Fruit fly (Drosophila melanogaster): Measurements from ENCODE around the gene Mob2.

The Mob2 gene

dm6 chr3L:11587720-11588580, 25.9 kb upstream of the Mob2 start, which contains the start of gene rt (continued):
- no peak for TF ChIP-seq zf30C (GFP tag; optimal IDR thresholded peaks at IDR 0.05)
- TF ChIP-seq Kr (GFP tag; optimal IDR thresholded peaks at IDR 0.05), result no peak
- peak; percentile 5 for TF ChIP-seq jing (GFP tag; optimal IDR thresholded peaks at IDR 0.05)
- peak; percentile 41 for TF ChIP-seq PHDP (tag; optimal IDR thresholded peaks at IDR 0.05)
- no peak for TF ChIP-seq CG6854 (GFP tag; optimal IDR thresholded peaks at IDR 0.05)
- TF ChIP-seq CG32532 (GFP tag; IDR thresholded peaks at IDR 0.05), result peak; percentile 32; the same call in 1 of the 2 replicates
- peak; percentile 37; the same call in 1 of the 2 replicates for TF ChIP-seq aop (GFP tag; IDR thresholded peaks at IDR 0.05)
- TF ChIP-seq CG4730 (GFP tag; IDR thresholded peaks at IDR 0.05), result no peak
- no peak for TF ChIP-seq fu2 (GFP tag; optimal IDR thresholded peaks at IDR 0.05)
- TF ChIP-seq ssp (GFP tag; IDR thresholded peaks at IDR 0.05), result no peak
- TF ChIP-seq CG6791 (GFP tag; IDR thresholded peaks at IDR 0.05; ENCODE audit: partially characterized antibody), result no peak
- TF ChIP-seq CG7271 (tag; optimal IDR thresholded peaks at IDR 0.05), result no peak
- no peak for TF ChIP-seq Optix (GFP tag; IDR thresholded peaks at IDR 0.05)
- no peak for TF ChIP-seq CG17568 (GFP tag; optimal IDR thresholded peaks at IDR 0.05)
- no peak for TF ChIP-seq Sry-δ (GFP tag; optimal IDR thresholded peaks at IDR 0.05)
- TF ChIP-seq Hr51 (GFP tag; optimal IDR thresholded peaks at IDR 0.05), result peak in 1 of 2 experiments; percentile 58
- TF ChIP-seq mam (GFP tag; optimal IDR thresholded peaks at IDR 0.05), result no peak
- 0 out of 3 replicates have a peak, but pooled peaks have one; percentile 19 for TF ChIP-seq knrl (GFP tag; IDR thresholded peaks at IDR 0.05; ENCODE audit: partially characterized antibody)
- no peak for TF ChIP-seq CG10147 (GFP tag; optimal IDR thresholded peaks at IDR 0.05)
- TF ChIP-seq Xrp1 (GFP tag; IDR thresholded peaks at IDR 0.05), result peak; percentile 75
- peak; percentile 61 for TF ChIP-seq ATbp (GFP tag; optimal IDR thresholded peaks at IDR 0.05)
- TF ChIP-seq CG3163 (GFP tag; optimal IDR thresholded peaks at IDR 0.05), result no peak
- no peak for TF ChIP-seq br (optimal IDR thresholded peaks at IDR 0.05)
- TF ChIP-seq CG6689 (GFP tag; IDR thresholded peaks at IDR 0.05), result no peak; the same call in 1 of the 2 replicates
- TF ChIP-seq sima (GFP tag; optimal IDR thresholded peaks at IDR 0.05), result no peak
- no peak for TF ChIP-seq slbo (GFP tag; IDR thresholded peaks at IDR 0.05)
- no peak for TF ChIP-seq so (GFP tag; IDR thresholded peaks at IDR 0.05)
- peak; percentile 59 for TF ChIP-seq CG12391 (tag; optimal IDR thresholded peaks at IDR 0.05)
- TF ChIP-seq otp (GFP tag; IDR thresholded peaks at IDR 0.05), result 0 out of 3 replicates have a peak, but pooled peaks have one; percentile 49
- no peak for TF ChIP-seq crp (GFP tag; optimal IDR thresholded peaks at IDR 0.05)
- TF ChIP-seq Rx (GFP tag; IDR thresholded peaks at IDR 0.05), result no peak; the same call in 1 of the 2 replicates
- TF ChIP-seq zfh1 (GFP tag; IDR thresholded peaks at IDR 0.05), result peak; percentile 67
- no peak for TF ChIP-seq wdn (GFP tag; IDR thresholded peaks at IDR 0.05)
- TF ChIP-seq CG3995 (GFP tag; optimal IDR thresholded peaks at IDR 0.05), result no peak
- peak; percentile 31 for TF ChIP-seq CG17359 (tag; optimal IDR thresholded peaks at IDR 0.05)
- no peak for TF ChIP-seq CG8478 (optimal IDR thresholded peaks at IDR 0.05)
- TF ChIP-seq sens-2 (GFP tag; IDR thresholded peaks at IDR 0.05), result peak; percentile 27; the same call in 1 of the 2 replicates
- TF ChIP-seq CG10462 (GFP tag; optimal IDR thresholded peaks at IDR 0.05), result no peak
- TF ChIP-seq Oaz (GFP tag; IDR thresholded peaks at IDR 0.05), result no peak
- no peak for TF ChIP-seq CG14050 (GFP tag; IDR thresholded peaks at IDR 0.05)
- peak; percentile 26 for TF ChIP-seq CG13624 (GFP tag; optimal IDR thresholded peaks at IDR 0.05)
- TF ChIP-seq Lhr (GFP tag; optimal IDR thresholded peaks at IDR 0.05), result peak; percentile 27
- no peak for TF ChIP-seq CG11398 (GFP tag; optimal IDR thresholded peaks at IDR 0.05)
- TF ChIP-seq CG11456 (GFP tag; IDR thresholded peaks at IDR 0.05), result no peak
- TF ChIP-seq H2.0 (GFP tag; IDR thresholded peaks at IDR 0.05), result peak; percentile 30; the same call in 1 of the 2 replicates
- peak; percentile 71 for TF ChIP-seq unpg (GFP tag; optimal IDR thresholded peaks at IDR 0.05)
- no peak for TF ChIP-seq pb (GFP tag; optimal IDR thresholded peaks at IDR 0.05)
- no peak for TF ChIP-seq CG7786 (GFP tag; optimal IDR thresholded peaks at IDR 0.05)
- no peak for TF ChIP-seq Dfd (GFP tag; optimal IDR thresholded peaks at IDR 0.05)
- no peak for TF ChIP-seq repo (GFP tag; optimal IDR thresholded peaks at IDR 0.05)

Data from whole organism, embryonic.